Fruit fly (Drosophila melanogaster) S2 (cell line): ENCODE data around the gene sog.

ENCODE experiments used
- CG8478 ChIP-seq: fragments of >200 bp; optimal IDR thresholded peaks from 2 replicates; lab custom pipeline; 2018
- CTCF ChIP-seq, 2 experiments: fragments of >200 bp; optimal IDR thresholded peaks; 2 replicates each; lab custom pipeline; 2018

Gene sog

dm6 chrX:15575557-15575956 lies 57.7 kb downstream of the sog start, which contains the start of gene CG42299:
CG42299 (minus strand) TSS chrX:15575683.
- TF ChIP-seq CTCF (optimal IDR thresholded peaks at IDR 0.05; lab: Kevin White, UChicago) = no peak
- TF ChIP-seq CG8478 (lab: Kevin White, UChicago) = no peak

- TF ChIP-seq CTCF (optimal IDR thresholded peaks at IDR 0.05; lab: Kevin White, UChicago) (no peak), CG8478 (lab: Kevin White, UChicago) (no peak)
Observed at dm6 chrX:15574384-15574783, 58.9 kb downstream of the sog start, which contains the start of gene CG9213. CG9213 (minus strand) TSS chrX:15574535.

dm6 chrX:15571939-15572338 lies 61.3 kb downstream of the sog start, which contains the start of gene CG15643:
CG15643 (minus strand) TSS chrX:15572149.
- TF ChIP-seq CG8478 (lab: Kevin White, UChicago) (no peak), CTCF (optimal IDR thresholded peaks at IDR 0.05; lab: Kevin White, UChicago) (no peak)

- TF ChIP-seq CTCF (optimal IDR thresholded peaks at IDR 0.05; lab: Kevin White, UChicago) (no peak), CG8478 (lab: Kevin White, UChicago) (no peak)
Observed at dm6 chrX:15568983-15569370, 64.3 kb downstream of the sog start, which contains the start of gene CG7860. CG7860 (plus strand) TSS chrX:15568993.

- no peak for TF ChIP-seq CG8478 (lab: Kevin White, UChicago)
- no peak for TF ChIP-seq CTCF (optimal IDR thresholded peaks at IDR 0.05; lab: Kevin White, UChicago)
Observed at dm6 chrX:15568353-15568982, 64.8 kb downstream of the sog start.

- TF ChIP-seq CG8478 (lab: Kevin White, UChicago) (no peak), CTCF (optimal IDR thresholded peaks at IDR 0.05; lab: Kevin White, UChicago) (no peak)
Observed at dm6 chrX:15555945-15556344, 77.3 kb downstream of the sog start, which contains the start of gene CG42300. CG42300 (minus strand) TSS chrX:15556045.

dm6 chrX:15554256-15554678 lies 79.0 kb downstream of the sog start, which contains the start of gene Ac13E:
Ac13E (minus strand) TSS chrX:15554278.
- no peak for TF ChIP-seq CTCF (optimal IDR thresholded peaks at IDR 0.05; lab: Kevin White, UChicago)
- no peak for TF ChIP-seq CG8478 (lab: Kevin White, UChicago)
